Worm (Caenorhabditis elegans): Measurements from ENCODE around the gene grd-11.

grd-11 gene

ce11 chrV:20338020-20338419, 18.6 kb upstream of the grd-11 start:
- TF ChIP-seq elt-2 (tag; optimal IDR thresholded peaks at IDR 0.05) (no peak), nhr-76 (tag; optimal IDR thresholded peaks at IDR 0.05) (no peak), ama-1 (optimal IDR thresholded peaks at IDR 0.05) (no peak), ztf-11 (tag; optimal IDR thresholded peaks at IDR 0.05) (no peak), egl-5 (tag; optimal IDR thresholded peaks at IDR 0.05) (no peak), R02D3.7 (tag; optimal IDR thresholded peaks at IDR 0.05) (no peak), mml-1 (tag; optimal IDR thresholded peaks at IDR 0.05) (no peak), tbx-2 (tag; optimal IDR thresholded peaks at IDR 0.05) (no peak), lsy-12 (tag; optimal IDR thresholded peaks at IDR 0.05) (no peak), ceh-82 (tag; optimal IDR thresholded peaks at IDR 0.05) (no peak), fkh-2 (tag; optimal IDR thresholded peaks at IDR 0.05) (no peak), nhr-23 (tag; optimal IDR thresholded peaks at IDR 0.05) (no peak), ceh-28 (tag; optimal IDR thresholded peaks at IDR 0.05) (no peak), nhr-11 (tag; optimal IDR thresholded peaks at IDR 0.05) (no peak), elt-1 (tag; optimal IDR thresholded peaks at IDR 0.05) (no peak), ZK546.5 (tag; optimal IDR thresholded peaks at IDR 0.05) (no peak)

ce11 chrV:20338870-20339269, 17.7 kb upstream of the grd-11 start:
- TF ChIP-seq fkh-10 (GFP tag; optimal IDR thresholded peaks at IDR 0.05) = peak; percentile 65
- TF ChIP-seq ceh-16 (tag; optimal IDR thresholded peaks at IDR 0.05) = no peak

- TF ChIP-seq aly-2 (tag; optimal IDR thresholded peaks at IDR 0.05) = no peak
Measured at ce11 chrV:20344889-20345288, 11.7 kb upstream of the grd-11 start, which contains the start of gene Y38H6A.3. Gene Y38H6A.3, plus strand, starts transcription at chrV:20345189.

- TF ChIP-seq nhr-67 (tag; optimal IDR thresholded peaks at IDR 0.05) (no peak), mml-1 (tag; optimal IDR thresholded peaks at IDR 0.05) (no peak), snpc-4 (tag; optimal IDR thresholded peaks at IDR 0.05) (no peak), lsy-12 (tag; optimal IDR thresholded peaks at IDR 0.05) (no peak), nhr-11 (tag; optimal IDR thresholded peaks at IDR 0.05) (no peak)
Measured at ce11 chrV:20347625-20348024, 8.9 kb upstream of the grd-11 start.

ce11 chrV:20350382-20350781, 6.2 kb upstream of the grd-11 start:
- TF ChIP-seq aly-2 (tag; optimal IDR thresholded peaks at IDR 0.05) (no peak), lin-15B (tag; optimal IDR thresholded peaks at IDR 0.05) (no peak), eor-1 (tag; optimal IDR thresholded peaks at IDR 0.05) (no peak), hmg-11 (tag; optimal IDR thresholded peaks at IDR 0.05) (no peak), fkh-10 (GFP tag; optimal IDR thresholded peaks at IDR 0.05) (no peak), nhr-77 (tag; optimal IDR thresholded peaks at IDR 0.05) (no peak), ceh-16 (tag; optimal IDR thresholded peaks at IDR 0.05) (no peak), pha-4 (tag; optimal IDR thresholded peaks at IDR 0.05) (no peak), lsy-12 (tag; optimal IDR thresholded peaks at IDR 0.05) (no peak), ceh-28 (tag; optimal IDR thresholded peaks at IDR 0.05) (no peak), nhr-25 (tag; optimal IDR thresholded peaks at IDR 0.05) (no peak), nhr-76 (tag; optimal IDR thresholded peaks at IDR 0.05) (no peak), nhr-23 (tag; optimal IDR thresholded peaks at IDR 0.05) (no peak), nhr-237 (tag; optimal IDR thresholded peaks at IDR 0.05) (no peak), ama-1 (optimal IDR thresholded peaks at IDR 0.05) (no peak)

ce11 chrV:20351195-20351594, 5.4 kb upstream of the grd-11 start, which contains the start of gene K02E2.1:
Gene K02E2.1, plus strand, starts transcription at chrV:20351495.
- no peak for TF ChIP-seq nhr-11 (tag; optimal IDR thresholded peaks at IDR 0.05)

ce11 chrV:20366839-20367238, 10.3 kb downstream of the grd-11 start, which contains the start of gene K02E2.8:
Gene K02E2.8, minus strand, starts transcription at chrV:20366939.
- TF ChIP-seq unc-39 (tag; optimal IDR thresholded peaks at IDR 0.05) = no peak
- no peak for TF ChIP-seq pqm-1 (tag; optimal IDR thresholded peaks at IDR 0.05)
- no peak for TF ChIP-seq zag-1 (tag; optimal IDR thresholded peaks at IDR 0.05)
- TF ChIP-seq nfya-1 (tag; optimal IDR thresholded peaks at IDR 0.05; ENCODE audit: insufficient read depth) = no peak
- no peak for TF ChIP-seq lin-39 (tag; optimal IDR thresholded peaks at IDR 0.05)
- TF ChIP-seq ama-1 (optimal IDR thresholded peaks at IDR 0.05) = no peak
- no peak for TF ChIP-seq hmg-11 (tag; optimal IDR thresholded peaks at IDR 0.05)
- TF ChIP-seq mml-1 (tag; optimal IDR thresholded peaks at IDR 0.05) = no peak
- no peak for TF ChIP-seq nhr-25 (tag; optimal IDR thresholded peaks at IDR 0.05)
- TF ChIP-seq elt-2 (tag; optimal IDR thresholded peaks at IDR 0.05) = no peak
- no peak for TF ChIP-seq nhr-23 (tag; optimal IDR thresholded peaks at IDR 0.05)
- TF ChIP-seq fkh-10 (GFP tag; optimal IDR thresholded peaks at IDR 0.05) = no peak
- TF ChIP-seq lin-15B (tag; optimal IDR thresholded peaks at IDR 0.05) = no peak
- TF ChIP-seq R02D3.7 (tag; optimal IDR thresholded peaks at IDR 0.05) = no peak
- no peak for TF ChIP-seq snpc-4 (tag; optimal IDR thresholded peaks at IDR 0.05)
- TF ChIP-seq nhr-12 (tag; optimal IDR thresholded peaks at IDR 0.05) = no peak
- TF ChIP-seq ceh-16 (tag; optimal IDR thresholded peaks at IDR 0.05) = no peak

All from whole organism, L3 larva.